Worm (Caenorhabditis elegans): ENCODE measurements around the gene pie-1.

The pie-1 gene

DNA sequence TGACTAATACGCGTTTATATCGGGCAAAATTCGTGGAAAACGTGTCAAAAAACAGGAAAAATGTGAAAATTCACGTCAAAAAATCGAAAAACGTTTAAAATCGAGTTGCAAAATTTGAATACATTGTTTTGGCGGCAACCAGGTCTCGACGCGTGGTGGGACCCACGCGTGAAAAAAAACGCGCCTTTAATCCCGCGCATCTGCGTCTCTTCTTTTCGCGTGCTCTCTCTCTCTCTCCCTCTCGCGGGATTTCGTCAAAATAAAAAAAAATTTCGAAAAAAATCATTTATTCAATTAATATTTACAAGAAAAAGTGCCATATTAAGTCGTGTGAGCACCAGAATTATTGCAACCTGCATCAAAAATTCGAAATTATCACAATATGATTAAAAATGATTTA lies 26.6 kb downstream of the pie-1 start, which contains the start of gene ani-1 (continued):
- TF ChIP-seq B0261.1 (tag; optimal IDR thresholded peaks at IDR 0.05) (no peak), Y95B8A.8 (GFP tag; IDR thresholded peaks at IDR 0.05) (peak; percentile 73; the same call in 1 of the 2 replicates), mel-28 (tag; optimal IDR thresholded peaks at IDR 0.05; ENCODE audit: borderline replicate concordance) (no peak), snpc-1.1 (tag; optimal IDR thresholded peaks at IDR 0.05; ENCODE audit: insufficient read depth) (peak; percentile 56), lir-1 (GFP tag; conservative IDR thresholded peaks at IDR 0.05) (no peak; the same call in 1 of the 2 replicates), ceh-79 (tag; optimal IDR thresholded peaks at IDR 0.05) (no peak), lsl-1 (GFP tag; optimal IDR thresholded peaks at IDR 0.05) (peak; percentile 82), athp-1 (tag; optimal IDR thresholded peaks at IDR 0.05) (peak; percentile 38), attf-6 (GFP tag; IDR thresholded peaks at IDR 0.05) (0 out of 2 replicates have a peak, but pooled peaks have one; percentile 10), B0019.2 (GFP tag; conservative IDR thresholded peaks at IDR 0.05) (peak; percentile 80), D2030.7 (GFP tag; IDR thresholded peaks at IDR 0.05) (peak; percentile 84), Y67H2A.10 (GFP tag; conservative IDR thresholded peaks at IDR 0.05) (0 out of 2 replicates have a peak, but pooled peaks have one; percentile 32), lin-26 (GFP tag; IDR thresholded peaks at IDR 0.05) (0 out of 2 replicates have a peak, but pooled peaks have one; percentile 8), nfyb-1 (GFP tag; IDR thresholded peaks at IDR 0.05) (peak; percentile 65), fkh-3 (tag; optimal IDR thresholded peaks at IDR 0.05) (no peak), Y53G8AR.9 (GFP tag; conservative IDR thresholded peaks at IDR 0.05) (peak; percentile 57; the same call in 1 of the 2 replicates), dpl-1 (GFP tag; optimal IDR thresholded peaks at IDR 0.05) (peak; percentile 87), nhr-120 (GFP tag; IDR thresholded peaks at IDR 0.05) (no peak), atf-7 (tag; optimal IDR thresholded peaks at IDR 0.05) (no peak), F33H1.4 (GFP tag; IDR thresholded peaks at IDR 0.05) (peak; percentile 94), K12H6.12 (tag; optimal IDR thresholded peaks at IDR 0.05) (peak; percentile 14), F49E8.2 (tag; optimal IDR thresholded peaks at IDR 0.05; ENCODE audit: insufficient read depth) (peak; percentile 32), sptf-2 (GFP tag; optimal IDR thresholded peaks at IDR 0.05) (no peak), aptf-2 (GFP tag; conservative IDR thresholded peaks at IDR 0.05) (0 out of 2 replicates have a peak, but pooled peaks have one; percentile 30), snpc-3.4 (tag; optimal IDR thresholded peaks at IDR 0.05) (peak; percentile 68), bed-1 (GFP tag; IDR thresholded peaks at IDR 0.05) (no peak), unc-130 (GFP tag; optimal IDR thresholded peaks at IDR 0.05) (peak; percentile 47), snpc-1.3 (tag; optimal IDR thresholded peaks at IDR 0.05; ENCODE audit: insufficient read depth) (peak; percentile 68), pbrm-1 (GFP tag; IDR thresholded peaks at IDR 0.05) (0 out of 2 replicates have a peak, but pooled peaks have one; percentile 48), cebp-2 (GFP tag; IDR thresholded peaks at IDR 0.05) (no peak), unc-62 (GFP tag; optimal IDR thresholded peaks at IDR 0.05) (no peak), cebp-1 (GFP tag; IDR thresholded peaks at IDR 0.05) (no peak), cebp-1 (tag; optimal IDR thresholded peaks at IDR 0.05) (peak; percentile 68), chd-7 (tag; optimal IDR thresholded peaks at IDR 0.05) (no peak), F57C9.4 (tag; optimal IDR thresholded peaks at IDR 0.05) (no peak), Y79H2A.3 (GFP tag; conservative IDR thresholded peaks at IDR 0.05) (no peak; the same call in 1 of the 2 replicates), repo-1 (tag; optimal IDR thresholded peaks at IDR 0.05) (no peak), hrde-1 (tag; optimal IDR thresholded peaks at IDR 0.05; ENCODE audit: borderline replicate concordance) (peak; percentile 9), xnd-1 (tag; optimal IDR thresholded peaks at IDR 0.05) (peak; percentile 72)
